Worm (Caenorhabditis elegans) whole organism, dauer: ENCODE data around the gene egl-1.

Experiments used
- unc-62 ChIP-seq: sonication (generic microtip); optimal IDR thresholded peaks from 2 replicates; lab custom pipeline; 2017; ENCODE audit warnings: missing biosample characterization, missing genetic modification reagents, missing genetic modification characterization

Gene egl-1

ce11 chrV:14449397-14449796 is 17.2 kb upstream of the egl-1 start, which contains the start of gene F23B12.7:
Gene F23B12.7 (plus strand): TSS chrV:14449697.
- TF ChIP-seq unc-62 = no peak

ce11 chrV:14448669-14449068 is 16.5 kb upstream of the egl-1 start:
- no peak for TF ChIP-seq unc-62

ce11 chrV:14447240-14447763 is 15.1 kb upstream of the egl-1 start, which contains the start of the genes dlat-1 and fntb-1:
Gene dlat-1 (minus strand): TSS chrV:14447290.
Gene fntb-1 (plus strand): TSS chrV:14447651.
- no peak for TF ChIP-seq unc-62

DNA sequence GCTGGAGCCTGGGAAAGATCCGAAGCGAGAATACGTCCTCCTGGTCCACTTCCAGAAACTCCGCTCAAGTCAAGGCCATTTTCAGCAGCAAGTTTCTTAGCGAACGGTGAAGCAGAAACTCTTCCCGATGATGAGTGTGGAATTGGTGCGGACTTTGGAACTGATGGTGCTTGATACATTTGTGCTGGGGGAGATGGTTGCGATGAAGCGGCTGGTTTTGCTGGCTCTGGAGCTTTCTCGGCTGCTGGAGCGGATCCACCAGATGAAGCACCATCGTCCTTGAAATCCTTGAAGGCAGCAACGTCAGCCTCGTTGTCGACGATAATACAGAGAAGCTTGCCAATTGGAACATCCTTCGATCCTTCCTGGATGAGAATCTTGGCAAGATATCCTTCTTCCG is 14.3 kb upstream of the egl-1 start:
- TF ChIP-seq unc-62 = no peak

- TF ChIP-seq unc-62 = no peak
Measured at ce11 chrV:14440841-14441240, 8.7 kb upstream of the egl-1 start, which contains the start of gene F23B12.4. Gene F23B12.4 (plus strand): TSS chrV:14441141.

DNA sequence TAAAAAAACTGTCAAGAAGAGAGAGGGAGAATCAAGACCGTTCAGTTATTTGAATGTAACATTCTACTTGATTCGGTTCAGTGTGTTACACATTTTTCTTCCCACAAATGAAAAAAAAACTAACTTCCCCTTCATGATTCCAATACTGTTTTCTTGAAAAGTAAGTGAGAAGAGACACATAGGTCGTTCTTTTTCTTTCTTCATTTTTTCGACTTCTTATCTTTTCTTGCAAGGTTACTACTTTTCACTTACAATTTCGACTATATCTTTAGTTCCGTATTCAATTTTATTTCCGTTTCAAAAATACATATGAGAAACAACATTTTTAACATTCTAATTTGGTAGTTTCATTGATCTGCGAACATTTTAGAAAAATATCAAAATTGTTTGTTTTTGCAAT is 7.1 kb upstream of the egl-1 start:
- no peak for TF ChIP-seq unc-62

ce11 chrV:14438099-14438739 is 6.1 kb upstream of the egl-1 start:
- no peak for TF ChIP-seq unc-62

DNA sequence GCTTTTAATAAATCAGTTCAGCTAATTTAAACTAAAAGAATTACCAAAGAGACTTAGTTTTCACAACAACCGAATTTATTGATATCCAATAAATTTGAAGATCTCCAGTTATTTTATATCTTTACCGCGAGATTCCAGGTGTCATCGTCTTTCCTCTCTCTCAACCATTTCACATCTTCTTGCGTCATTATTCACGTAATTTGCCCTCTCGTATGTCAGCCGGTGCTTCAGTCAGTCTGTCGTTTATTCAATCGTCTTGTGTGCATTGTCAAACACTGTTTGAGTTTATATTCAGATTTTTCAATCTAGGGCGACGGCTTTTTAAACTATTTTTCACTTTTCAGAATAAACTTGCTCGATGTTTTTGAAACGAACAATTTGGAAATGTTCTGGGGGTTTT is 5.2 kb upstream of the egl-1 start:
- TF ChIP-seq unc-62 = no peak

DNA sequence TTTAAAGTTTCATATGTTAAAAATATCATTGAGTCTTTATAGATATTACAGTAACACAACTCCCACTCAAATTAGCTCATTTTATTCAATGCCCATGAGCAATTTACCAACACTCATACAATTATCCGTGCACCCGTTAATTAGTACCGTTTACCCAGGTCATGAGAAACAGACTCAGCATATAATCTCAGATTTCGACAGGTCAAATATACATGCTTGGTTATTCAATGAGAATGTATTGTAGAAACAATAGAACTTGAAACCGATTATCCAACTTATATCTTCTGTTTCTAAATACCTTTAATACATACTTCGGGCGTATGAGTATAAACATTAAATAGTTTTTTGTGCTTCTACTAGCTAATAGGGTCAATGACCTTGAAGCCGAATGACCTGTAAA is 4.0 kb upstream of the egl-1 start:
- no peak for TF ChIP-seq unc-62

ce11 chrV:14433584-14433983 is 1.4 kb upstream of the egl-1 start:
- no peak for TF ChIP-seq unc-62

DNA sequence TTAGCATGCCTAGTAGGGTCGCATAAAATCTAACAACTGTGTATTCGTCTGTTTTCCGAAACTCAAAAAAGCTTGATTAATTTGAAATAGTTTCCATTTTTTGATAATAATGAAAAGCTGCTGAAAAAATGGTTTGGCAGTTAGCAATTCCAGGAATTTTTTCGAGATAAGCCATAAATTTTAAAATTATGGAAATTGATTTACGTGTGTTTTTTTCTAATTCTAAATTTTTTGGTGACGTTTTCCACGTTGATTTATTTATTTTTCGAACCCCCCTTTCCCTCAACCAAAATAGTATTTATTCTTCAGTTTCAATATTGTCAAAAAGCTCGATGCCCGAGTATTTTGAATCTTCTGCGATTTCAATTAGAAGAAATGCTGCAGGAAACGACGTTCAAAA is 3.3 kb downstream of the egl-1 start, which contains the start of gene F23B12.1:
Gene F23B12.1 (plus strand): TSS at position 301 of the 400 bp plus-strand sequence.
- TF ChIP-seq unc-62 = no peak

ce11 chrV:14427069-14427825 is 4.9 kb downstream of the egl-1 start:
- TF ChIP-seq unc-62 = no peak

DNA sequence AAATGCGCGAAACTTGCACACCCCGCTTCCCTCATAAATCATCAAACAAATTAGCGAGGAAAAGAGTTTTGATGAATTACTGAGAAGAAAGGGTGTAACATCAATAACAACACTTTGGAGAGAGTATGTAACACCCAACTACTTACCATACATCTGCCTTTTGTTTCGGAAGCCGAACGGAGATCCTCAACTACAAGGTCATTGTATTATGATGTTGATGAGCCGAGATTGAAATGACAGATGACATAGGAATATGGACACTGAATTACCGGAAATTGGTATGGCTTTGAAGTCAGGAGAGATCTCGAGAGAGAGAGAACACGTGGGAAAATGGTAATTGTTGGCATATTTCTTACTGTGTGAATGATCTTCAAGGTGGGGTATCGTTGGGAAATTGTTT is 6.1 kb downstream of the egl-1 start:
- TF ChIP-seq unc-62 = no peak

DNA sequence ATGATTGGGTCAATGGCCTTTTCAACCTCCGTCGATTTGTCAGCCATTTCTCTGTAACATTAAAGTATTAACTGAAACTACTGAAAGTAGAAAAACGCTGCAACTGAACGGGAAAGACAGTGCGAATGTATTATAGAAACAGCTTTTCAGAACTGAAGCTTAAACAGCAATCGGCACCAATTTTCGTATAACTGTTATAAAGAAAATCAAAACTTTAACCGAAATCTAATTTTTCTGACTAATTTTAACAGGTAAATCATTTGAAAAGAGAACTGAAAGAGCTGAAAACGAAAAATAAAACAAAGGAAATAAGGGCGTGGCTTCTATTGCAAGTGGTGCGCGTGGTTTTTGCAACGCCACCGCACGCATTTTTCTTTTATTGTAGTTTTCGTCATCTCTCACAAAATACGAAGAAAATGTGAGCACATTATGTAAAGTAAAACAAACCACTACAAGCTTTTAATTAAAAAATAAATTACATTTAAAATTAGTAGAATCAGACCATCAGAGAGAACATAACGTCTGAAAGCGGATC is 7.1 kb downstream of the egl-1 start, which contains the start of gene rrsr-1:
Gene rrsr-1 (minus strand): TSS at position 51 of the 535 bp plus-strand sequence.
- TF ChIP-seq unc-62 = no peak

- TF ChIP-seq unc-62 = no peak
Measured at ce11 chrV:14423268-14423667, 8.9 kb downstream of the egl-1 start, which contains the start of gene rpoa-12. Gene rpoa-12 (minus strand): TSS chrV:14423304.

DNA sequence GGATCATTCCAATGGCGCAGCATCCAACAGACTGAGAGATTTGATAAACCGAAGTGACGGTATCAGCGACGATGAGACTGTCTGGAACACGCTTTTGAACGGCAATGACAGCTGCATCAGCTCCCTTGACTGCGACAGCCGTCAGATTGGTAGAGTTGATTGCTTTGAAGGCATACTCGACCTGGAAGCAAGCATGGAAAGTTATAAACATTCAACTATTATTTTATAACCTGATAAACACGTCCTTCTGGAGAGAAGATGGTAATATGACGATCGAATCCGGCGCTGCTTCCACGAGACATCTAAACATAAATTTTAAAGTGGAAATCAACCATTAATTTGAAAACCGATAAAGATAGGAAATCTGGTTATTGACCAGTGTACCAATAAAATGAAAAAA is 9.8 kb downstream of the egl-1 start, which contains the start of gene pas-1:
Gene pas-1 (minus strand): TSS at position 302 of the 400 bp plus-strand sequence.
- no peak for TF ChIP-seq unc-62

ce11 chrV:14421325-14421724 is 10.8 kb downstream of the egl-1 start, which contains the start of gene dhs-22:
Gene dhs-22 (minus strand): TSS chrV:14421440.
- no peak for TF ChIP-seq unc-62
